Worm (Caenorhabditis elegans) whole organism, midembryonic: ENCODE measurements around the gene H08M01.1.

Experiments used
- T22C8.4 ChIP-seq: fragments of 200-800 bp; sonication (Bioruptor generic); IDR thresholded peaks from 2 replicates; pipeline ENCODE4 v1.3.6; 2022; ENCODE audit warnings: missing genetic modification characterization, missing compliant biosample characterization
- flt-1 ChIP-seq: fragments of 200-800 bp; sonication (Bioruptor generic); IDR thresholded peaks from 2 replicates; pipeline ENCODE4 v1.3.6; 2022; ENCODE audit warnings: missing genetic modification characterization, missing compliant biosample characterization
- klf-2 ChIP-seq: fragments of 200-800 bp; sonication (Bioruptor generic); conservative IDR thresholded peaks from 2 replicates; pipeline ENCODE4 v1.3.6; 2022; ENCODE audit warnings: missing genetic modification reagents, missing genetic modification characterization, missing compliant biosample characterization
- med-1 ChIP-seq: sonication (generic microtip); optimal IDR thresholded peaks from 2 replicates; lab custom pipeline; 2017; ENCODE audit warnings: missing genetic modification characterization, mild to moderate bottlenecking, missing compliant biosample characterization, antibody characterized with exemption, missing genetic modification reagents; ENCODE audit not compliant: insufficient read depth
- ref-1 ChIP-seq: fragments of 200-800 bp; sonication (Bioruptor generic); conservative IDR thresholded peaks from 2 replicates; pipeline ENCODE4 v1.3.6; 2022; ENCODE audit warnings: missing genetic modification reagents, missing genetic modification characterization, missing compliant biosample characterization
- tab-1 ChIP-seq: fragments of 200-800 bp; sonication (Bioruptor generic); IDR thresholded peaks from 2 replicates; pipeline ENCODE4 v1.3.6; 2022; ENCODE audit warnings: missing genetic modification characterization, missing compliant biosample characterization
- ztf-23 ChIP-seq: fragments of 200-800 bp; sonication (Bioruptor generic); IDR thresholded peaks from 2 replicates; pipeline ENCODE4 v1.3.6; 2022; ENCODE audit warnings: missing genetic modification reagents, missing genetic modification characterization, missing compliant biosample characterization
- ztf-29 ChIP-seq: fragments of 200-800 bp; sonication (Bioruptor generic); IDR thresholded peaks from 2 replicates; pipeline ENCODE4 v1.3.6; 2022; ENCODE audit warnings: missing genetic modification reagents, missing genetic modification characterization, missing compliant biosample characterization

DNA sequence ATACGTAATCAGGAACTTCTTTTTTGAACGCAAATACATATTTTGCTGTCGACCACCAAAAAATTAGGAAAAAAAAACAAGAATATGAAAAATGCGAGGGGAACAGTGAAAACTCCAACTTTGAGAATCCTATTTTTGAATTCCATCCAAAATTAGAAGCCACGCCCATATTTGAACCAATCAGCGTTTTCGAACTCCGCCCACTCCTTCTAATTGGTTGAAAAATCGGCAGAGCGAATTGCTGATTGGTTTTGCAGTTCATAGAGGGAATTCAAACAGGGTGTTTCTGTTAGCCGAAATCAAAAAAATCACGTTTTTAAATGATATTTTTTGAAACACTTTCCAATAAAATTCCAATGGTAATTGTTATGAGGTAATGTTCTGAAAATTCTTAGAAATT lies 42.5 kb upstream of the H08M01.1 start:
- TF ChIP-seq ztf-29 (no peak), tab-1 (no peak), klf-2 (GFP tag; lab: Robert Waterston, UW) (no peak), ztf-23 (no peak), flt-1 (no peak), med-1 (GFP tag; lab: Kevin White, UChicago) (no peak), ref-1 (GFP tag; lab: Robert Waterston, UW) (no peak), T22C8.4 (no peak)
